Worm (Caenorhabditis elegans) whole organism, L2 larva: ENCODE data around the gene nrde-3.
"Not testable (repeated sequence)": the region's sequence is repeated elsewhere in the genome, so short reads cannot be mapped to it uniquely, and the experiment has no call there.

Source experiments
- C34F6.9 ChIP-seq: fragments of 150-350 bp; optimal IDR thresholded peaks from 2 replicates; lab custom pipeline; 2014; ENCODE audit warnings: missing biosample characterization, missing genetic modification characterization
- F13H6.1 ChIP-seq: sonication (generic microtip); optimal IDR thresholded peaks from 2 replicates; lab custom pipeline; 2016; ENCODE audit warnings: missing genetic modification characterization, missing compliant biosample characterization
- R02D3.7 ChIP-seq: fragments of 150-350 bp; optimal IDR thresholded peaks from 2 replicates; lab custom pipeline; 2014; ENCODE audit warnings: missing biosample characterization, missing genetic modification characterization
- Y55F3AM.14 ChIP-seq: fragments of 200-800 bp; sonication (Bioruptor generic); optimal IDR thresholded peaks from 2 replicates; lab custom pipeline; 2018; ENCODE audit warnings: mild to moderate bottlenecking, missing genetic modification characterization, missing compliant biosample characterization
- ZK546.5 ChIP-seq: sonication (generic microtip); optimal IDR thresholded peaks from 2 replicates; lab custom pipeline; 2017; ENCODE audit warnings: missing biosample characterization, missing genetic modification characterization
- alr-1 ChIP-seq: fragments of 150-350 bp; optimal IDR thresholded peaks from 2 replicates; lab custom pipeline; 2014; ENCODE audit warnings: missing biosample characterization, missing genetic modification characterization
- aly-2 ChIP-seq: fragments of 150-350 bp; optimal IDR thresholded peaks from 2 replicates; lab custom pipeline; 2014; ENCODE audit warnings: missing biosample characterization, missing genetic modification characterization
- ama-1 ChIP-seq: fragments of 150-350 bp; optimal IDR thresholded peaks from 2 replicates; lab custom pipeline; 2018; ENCODE audit warnings: inconsistent platforms
- blmp-1 ChIP-seq: sonication (generic microtip); optimal IDR thresholded peaks from 2 replicates; lab custom pipeline; 2017; ENCODE audit warnings: missing genetic modification characterization, mild to moderate bottlenecking, missing compliant biosample characterization, antibody characterized with exemption, moderate library complexity; ENCODE audit not compliant: insufficient read depth
- ceh-82 ChIP-seq: fragments of 150-350 bp; optimal IDR thresholded peaks from 2 replicates; lab custom pipeline; 2014; ENCODE audit warnings: missing biosample characterization, missing genetic modification characterization
- crh-2 ChIP-seq: sonication (generic microtip); optimal IDR thresholded peaks from 2 replicates; lab custom pipeline; 2017; ENCODE audit warnings: missing biosample characterization, missing genetic modification characterization
- dmd-4 ChIP-seq: sonication (generic microtip); optimal IDR thresholded peaks from 2 replicates; lab custom pipeline; 2017; ENCODE audit warnings: missing biosample characterization, missing genetic modification characterization
- egl-27 ChIP-seq: sonication (generic microtip); optimal IDR thresholded peaks from 3 replicates; lab custom pipeline; 2017; ENCODE audit warnings: missing biosample characterization, missing genetic modification reagents, missing genetic modification characterization
- elt-1 ChIP-seq: fragments of 150-350 bp; optimal IDR thresholded peaks from 2 replicates; lab custom pipeline; 2014; ENCODE audit warnings: missing biosample characterization, missing genetic modification characterization
- elt-3 ChIP-seq: sonication (generic microtip); optimal IDR thresholded peaks from 2 replicates; lab custom pipeline; 2017; ENCODE audit warnings: missing biosample characterization, missing genetic modification characterization
- fos-1 ChIP-seq: fragments of 150-350 bp; optimal IDR thresholded peaks from 2 replicates; lab custom pipeline; 2014; ENCODE audit warnings: missing biosample characterization, missing genetic modification characterization
- gmeb-1 ChIP-seq: fragments of 150-350 bp; optimal IDR thresholded peaks from 2 replicates; lab custom pipeline; 2014; ENCODE audit warnings: missing biosample characterization, missing genetic modification characterization
- lin-11 ChIP-seq: fragments of 150-350 bp; sonication (generic microtip); optimal IDR thresholded peaks from 2 replicates; lab custom pipeline; 2014; ENCODE audit warnings: missing biosample characterization, missing genetic modification characterization, inconsistent platforms, mixed read lengths
- lin-13 ChIP-seq: fragments of 150-350 bp; optimal IDR thresholded peaks from 2 replicates; lab custom pipeline; 2014; ENCODE audit warnings: missing biosample characterization, missing genetic modification reagents, missing genetic modification characterization
- lin-39 ChIP-seq: fragments of 150-350 bp; optimal IDR thresholded peaks from 2 replicates; lab custom pipeline; 2014; ENCODE audit warnings: missing biosample characterization, missing genetic modification reagents, missing genetic modification characterization
- lsy-2 ChIP-seq, 2 experiments: fragments of 150-350 bp in 1 of 2; sonication (generic microtip) in 1 of 2; optimal IDR thresholded peaks; 2 replicates each; lab custom pipeline; 2014 to 2017; ENCODE audit warnings: missing biosample characterization in 2 of 2, missing genetic modification characterization in 2 of 2
- mab-5 ChIP-seq: fragments of 150-350 bp; optimal IDR thresholded peaks from 2 replicates; lab custom pipeline; 2014; ENCODE audit warnings: missing biosample characterization, missing genetic modification characterization
- mbf-1 ChIP-seq: sonication (generic microtip); optimal IDR thresholded peaks from 2 replicates; lab custom pipeline; 2017; ENCODE audit warnings: missing biosample characterization, missing genetic modification characterization
- mdl-1 ChIP-seq, 2 experiments: fragments of 150-350 bp in 1 of 2; sonication (generic microtip) in 1 of 2; optimal IDR thresholded peaks; 2 replicates each; lab custom pipeline; 2017; ENCODE audit warnings: missing biosample characterization in 2 of 2, missing genetic modification characterization in 2 of 2
- nhr-10 ChIP-seq: sonication (generic microtip); optimal IDR thresholded peaks from 2 replicates; lab custom pipeline; 2017; ENCODE audit warnings: missing biosample characterization, missing genetic modification characterization
- nhr-11 ChIP-seq: fragments of 150-350 bp; optimal IDR thresholded peaks from 2 replicates; lab custom pipeline; 2014; ENCODE audit warnings: missing biosample characterization, missing genetic modification characterization
- nhr-129 ChIP-seq: fragments of 150-350 bp; optimal IDR thresholded peaks from 2 replicates; lab custom pipeline; 2014; ENCODE audit warnings: missing biosample characterization, missing genetic modification characterization
- nhr-23 ChIP-seq: fragments of 150-350 bp; optimal IDR thresholded peaks from 2 replicates; lab custom pipeline; 2014; ENCODE audit warnings: missing biosample characterization, missing genetic modification reagents, missing genetic modification characterization
- nhr-237 ChIP-seq: fragments of 150-350 bp; optimal IDR thresholded peaks from 2 replicates; lab custom pipeline; 2014; ENCODE audit warnings: missing biosample characterization, missing genetic modification characterization
- nhr-6 ChIP-seq: fragments of 150-350 bp; optimal IDR thresholded peaks from 2 replicates; lab custom pipeline; 2014; ENCODE audit warnings: missing biosample characterization, missing genetic modification characterization
- peb-1 ChIP-seq: fragments of 150-350 bp; optimal IDR thresholded peaks from 2 replicates; lab custom pipeline; 2014; ENCODE audit warnings: missing biosample characterization, missing genetic modification characterization
- sem-4 ChIP-seq: fragments of 150-350 bp; optimal IDR thresholded peaks from 2 replicates; lab custom pipeline; 2014; ENCODE audit warnings: missing biosample characterization, missing genetic modification reagents, missing genetic modification characterization
- skn-1 ChIP-seq: sonication (generic microtip); optimal IDR thresholded peaks from 2 replicates; lab custom pipeline; 2017; ENCODE audit warnings: missing biosample characterization, missing genetic modification characterization
- sma-3 ChIP-seq: sonication (generic microtip); optimal IDR thresholded peaks from 2 replicates; lab custom pipeline; 2016; ENCODE audit warnings: missing genetic modification reagents, missing genetic modification characterization, missing compliant biosample characterization
- sma-9 ChIP-seq, 2 experiments: fragments of 150-350 bp in 1 of 2; sonication (generic microtip) in 1 of 2; optimal IDR thresholded peaks; 2 replicates each; lab custom pipeline; 2014 to 2016; ENCODE audit warnings: missing genetic modification characterization in 2 of 2, mild to moderate bottlenecking in 1 of 2, missing biosample characterization in 1 of 2, missing compliant biosample characterization in 1 of 2, missing genetic modification reagents in 1 of 2, moderate library complexity in 1 of 2
- unc-39 ChIP-seq: fragments of 150-350 bp; optimal IDR thresholded peaks from 2 replicates; lab custom pipeline; 2014; ENCODE audit warnings: missing biosample characterization, missing genetic modification characterization
- unc-55 ChIP-seq: fragments of 150-350 bp; sonication (generic microtip); optimal IDR thresholded peaks from 3 replicates; lab custom pipeline; 2014; ENCODE audit warnings: missing biosample characterization, missing genetic modification reagents, missing genetic modification characterization
- unc-62 ChIP-seq: fragments of 150-350 bp; optimal IDR thresholded peaks from 2 replicates; lab custom pipeline; 2014; ENCODE audit warnings: missing biosample characterization, missing genetic modification reagents, missing genetic modification characterization
- ztf-1 ChIP-seq: fragments of 200-800 bp; sonication (Bioruptor generic); conservative IDR thresholded peaks from 2 replicates; pipeline ENCODE4 v1.3.6; 2022; ENCODE audit warnings: missing genetic modification characterization, missing compliant biosample characterization
- ztf-4 ChIP-seq: fragments of 150-350 bp; optimal IDR thresholded peaks from 2 replicates; lab custom pipeline; 2014; ENCODE audit warnings: missing biosample characterization, missing genetic modification characterization

The nrde-3 gene

ce11 chrX:328736-329135, 43.3 kb upstream of the nrde-3 start:
- no peak for TF ChIP-seq crh-2 (tag; lab: Kevin White, UChicago)
- TF ChIP-seq alr-1 (tag; lab: Kevin White, UChicago): no peak
- no peak for TF ChIP-seq sem-4 (tag; lab: Kevin White, UChicago)
- no peak for TF ChIP-seq nhr-237 (tag; lab: Kevin White, UChicago)
- TF ChIP-seq fos-1 (tag; lab: Kevin White, UChicago): no peak
- TF ChIP-seq elt-3: no peak
- TF ChIP-seq unc-55: no peak
- TF ChIP-seq ZK546.5 (tag; lab: Kevin White, UChicago): no peak
- TF ChIP-seq unc-62 (GFP tag; lab: Kevin White, UChicago): no peak
- no peak for TF ChIP-seq nhr-129 (tag; lab: Kevin White, UChicago)
- no peak for TF ChIP-seq Y55F3AM.14
- no peak for TF ChIP-seq C34F6.9 (tag; lab: Kevin White, UChicago)
- no peak for TF ChIP-seq skn-1 (tag; lab: Kevin White, UChicago)
- TF ChIP-seq mbf-1 (tag; lab: Kevin White, UChicago): no peak
- no peak for TF ChIP-seq sma-9 (GFP tag; optimal IDR thresholded peaks at IDR 0.05; lab: Kevin White, UChicago)
- TF ChIP-seq sma-9 (tag; optimal IDR thresholded peaks at IDR 0.05; lab: Kevin White, UChicago): no peak

ce11 chrX:332643-333042, 39.4 kb upstream of the nrde-3 start:
- TF ChIP-seq lin-39 (tag; lab: Kevin White, UChicago) (no peak), ztf-1 (no peak)

ce11 chrX:334452-334851, 37.6 kb upstream of the nrde-3 start:
- TF ChIP-seq ztf-1: no peak
- TF ChIP-seq sma-3: no peak
- TF ChIP-seq elt-3: no peak

DNA sequence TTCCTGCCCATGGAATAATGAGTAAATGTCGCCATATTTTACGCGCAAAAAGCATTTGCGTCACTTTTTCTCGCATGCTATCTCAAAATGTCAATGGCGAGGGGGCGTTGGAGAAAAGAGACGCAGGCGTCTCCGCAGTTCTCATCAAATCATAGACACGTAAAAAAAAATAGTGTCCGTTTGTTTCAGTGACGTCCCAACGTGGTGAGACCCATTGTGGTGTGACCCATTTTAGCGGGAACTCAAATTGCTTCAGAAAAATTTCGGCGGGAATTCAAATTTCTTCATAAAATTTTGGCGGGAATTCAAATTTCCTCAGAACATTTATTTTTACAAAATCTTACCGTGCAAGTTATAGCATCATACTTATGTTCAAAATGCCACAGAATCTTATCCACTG, 28.2 kb upstream of the nrde-3 start:
- TF ChIP-seq crh-2 (tag; lab: Kevin White, UChicago) (peak; percentile 14), nhr-10 (no peak)

DNA sequence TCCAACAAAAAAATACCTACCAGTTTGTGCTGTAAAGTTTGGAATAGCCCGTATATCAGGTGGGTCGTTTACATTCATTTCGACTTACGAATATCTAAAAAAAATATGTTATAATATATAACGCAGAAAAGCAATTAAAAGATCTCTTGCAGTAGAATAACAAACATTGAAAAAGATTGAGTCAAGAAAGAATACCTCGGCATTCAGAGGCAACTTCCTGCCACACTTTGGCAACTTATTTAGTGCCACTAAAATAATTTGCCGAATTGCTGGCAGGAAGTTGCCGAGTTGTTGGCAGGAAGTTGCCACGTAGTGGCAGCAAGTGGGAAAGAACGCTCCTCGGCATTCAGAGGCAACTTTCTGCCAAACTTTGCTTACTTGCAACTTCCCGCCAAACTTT, 24.9 kb upstream of the nrde-3 start, which contains the start of gene C04E7.3:
Gene C04E7.3, minus strand, starts transcription at position 101 of the 400 bp plus-strand sequence.
- TF ChIP-seq nhr-237, nhr-11, lin-39 (tag; lab: Kevin White, UChicago): not testable (repeated sequence)

DNA sequence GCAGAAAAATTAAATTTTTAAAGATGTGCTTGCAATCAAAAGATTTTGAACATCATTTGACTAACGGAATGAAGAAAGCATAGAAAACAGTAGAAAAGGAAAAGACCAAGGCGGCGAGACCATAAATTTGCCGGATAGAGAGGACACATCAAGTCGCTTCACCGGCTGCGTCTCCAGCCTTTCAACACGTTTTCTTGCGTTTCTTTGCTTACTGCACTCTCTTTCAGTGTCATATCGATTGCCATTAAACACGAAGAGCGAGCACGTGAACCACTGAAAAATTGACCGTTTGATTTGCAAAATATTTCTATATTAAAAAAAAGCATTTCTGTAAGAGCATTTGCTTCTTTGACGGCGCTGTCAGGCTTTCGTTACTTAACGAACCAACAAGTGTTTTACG, 23.9 kb upstream of the nrde-3 start:
- TF ChIP-seq ztf-4 (tag; lab: Kevin White, UChicago) (no peak), lin-11 (tag; lab: Kevin White, UChicago) (no peak), R02D3.7 (tag; lab: Kevin White, UChicago) (no peak), unc-55 (peak; percentile 58), lsy-2 (tag; optimal IDR thresholded peaks at IDR 0.05; lab: Kevin White, UChicago) (peak in 1 of 2 experiments; percentile 40), gmeb-1 (no peak), nhr-129 (tag; lab: Kevin White, UChicago) (peak; percentile 46), sem-4 (tag; lab: Kevin White, UChicago) (no peak), ama-1 (no peak), nhr-23 (tag; lab: Kevin White, UChicago) (no peak), aly-2 (tag; lab: Kevin White, UChicago) (no peak), blmp-1 (no peak), mbf-1 (tag; lab: Kevin White, UChicago) (no peak), unc-39 (tag; lab: Kevin White, UChicago) (no peak), fos-1 (tag; lab: Kevin White, UChicago) (no peak), skn-1 (tag; lab: Kevin White, UChicago) (no peak), F13H6.1 (no peak), nhr-10 (no peak), nhr-11 (tag; lab: Kevin White, UChicago) (no peak), sma-3 (no peak), dmd-4 (tag; lab: Kevin White, UChicago) (no peak), nhr-6 (no peak), egl-27 (tag; lab: Kevin White, UChicago) (no peak), C34F6.9 (tag; lab: Kevin White, UChicago) (peak; percentile 63), mdl-1 (tag; optimal IDR thresholded peaks at IDR 0.05; lab: Kevin White, UChicago) (peak in 1 of 2 experiments; percentile 60), mab-5 (tag; lab: Kevin White, UChicago) (peak; percentile 50), lin-39 (tag; lab: Kevin White, UChicago) (no peak), elt-1 (no peak), ceh-82 (tag; lab: Kevin White, UChicago) (no peak), peb-1 (tag; lab: Kevin White, UChicago) (no peak), crh-2 (tag; lab: Kevin White, UChicago) (peak; percentile 31), sma-9 (GFP tag; optimal IDR thresholded peaks at IDR 0.05; lab: Kevin White, UChicago) (no peak), sma-9 (tag; optimal IDR thresholded peaks at IDR 0.05; lab: Kevin White, UChicago) (no peak), nhr-237 (tag; lab: Kevin White, UChicago) (no peak), unc-62 (GFP tag; lab: Kevin White, UChicago) (no peak), ztf-1 (no peak), ZK546.5 (tag; lab: Kevin White, UChicago) (no peak), lin-13 (GFP tag; lab: Kevin White, UChicago) (no peak)
